Fruit fly (Drosophila melanogaster) whole organism, embryonic: ENCODE measurements around the gene CG46026.

Experiments used
- Blimp-1 ChIP-seq: fragments of 200-800 bp; sonication (Bioruptor generic); optimal IDR thresholded peaks from 3 replicates; lab custom pipeline; 2018; ENCODE audit warnings: missing biosample characterization, missing genetic modification characterization, mild to moderate bottlenecking, moderate library complexity, missing genetic modification reagents
- CG1024 ChIP-seq: fragments of 200-800 bp; sonication (Bioruptor generic); IDR thresholded peaks from 2 replicates; pipeline ENCODE4 v1.3.6; 2022; ENCODE audit warnings: missing biosample characterization, missing genetic modification characterization
- CG11560 ChIP-seq: fragments of 200-800 bp; sonication (Bioruptor generic); IDR thresholded peaks from 3 replicates; pipeline ENCODE4 v1.3.6; 2022; ENCODE audit warnings: missing biosample characterization, missing genetic modification characterization
- CG11723 ChIP-seq: fragments of 200-800 bp; sonication (Bioruptor generic); optimal IDR thresholded peaks from 2 replicates; lab custom pipeline; 2017; ENCODE audit warnings: missing biosample characterization, mild to moderate bottlenecking, missing genetic modification characterization
- CG12104 ChIP-seq: fragments of 200-800 bp; sonication (Bioruptor generic); optimal IDR thresholded peaks from 3 replicates; lab custom pipeline; 2016; ENCODE audit warnings: missing biosample characterization, missing genetic modification characterization
- CG12219 ChIP-seq: fragments of 200-800 bp; sonication (Bioruptor generic); optimal IDR thresholded peaks from 3 replicates; lab custom pipeline; 2018; ENCODE audit warnings: missing biosample characterization, mild to moderate bottlenecking, missing genetic modification characterization
- CG12744 ChIP-seq: fragments of 200-800 bp; sonication (Bioruptor generic); optimal IDR thresholded peaks from 2 replicates; lab custom pipeline; 2016; ENCODE audit warnings: missing biosample characterization, missing genetic modification characterization
- CG14860 ChIP-seq: fragments of 200-800 bp; sonication (Bioruptor generic); IDR thresholded peaks from 3 replicates; pipeline ENCODE4 v1.3.6; 2022; ENCODE audit warnings: missing biosample characterization, missing genetic modification characterization; ENCODE audit not compliant: partially characterized antibody
- CG15514 ChIP-seq: fragments of 200-800 bp; sonication (Bioruptor generic); optimal IDR thresholded peaks from 3 replicates; lab custom pipeline; 2017; ENCODE audit warnings: missing biosample characterization, missing genetic modification characterization, mild to moderate bottlenecking, moderate library complexity, missing genetic modification reagents
- CG17186 ChIP-seq: fragments of 200-800 bp; sonication (Bioruptor generic); optimal IDR thresholded peaks from 3 replicates; lab custom pipeline; 2017; ENCODE audit warnings: missing biosample characterization, missing genetic modification reagents, missing genetic modification characterization
- CG17612 ChIP-seq: fragments of 200-800 bp; sonication (Bioruptor generic); IDR thresholded peaks from 2 replicates; pipeline ENCODE4 v1.3.6; 2022; ENCODE audit warnings: missing biosample characterization, missing genetic modification characterization
- CG18599 ChIP-seq: fragments of 200-800 bp; sonication (Bioruptor generic); optimal IDR thresholded peaks from 3 replicates; lab custom pipeline; 2017; ENCODE audit warnings: missing biosample characterization, missing genetic modification characterization, mild to moderate bottlenecking, moderate library complexity, missing genetic modification reagents
- CG30403 ChIP-seq: fragments of 200-800 bp; sonication (Bioruptor generic); optimal IDR thresholded peaks from 3 replicates; lab custom pipeline; 2016; ENCODE audit warnings: missing biosample characterization, missing genetic modification characterization
- CG4404 ChIP-seq: fragments of 200-800 bp; sonication (Bioruptor generic); IDR thresholded peaks from 2 replicates; pipeline ENCODE4 v1.3.6; 2022; ENCODE audit warnings: missing biosample characterization, missing genetic modification characterization
- CG6854 ChIP-seq: fragments of 200-800 bp; sonication (Bioruptor generic); optimal IDR thresholded peaks from 3 replicates; lab custom pipeline; 2017; ENCODE audit warnings: missing biosample characterization, mild to moderate bottlenecking, missing genetic modification characterization
- CG8944 ChIP-seq: fragments of 200-800 bp; sonication (Bioruptor generic); optimal IDR thresholded peaks from 3 replicates; lab custom pipeline; 2016; ENCODE audit warnings: missing biosample characterization, missing genetic modification characterization
- CG9727 ChIP-seq: fragments of 200-800 bp; sonication (Bioruptor generic); optimal IDR thresholded peaks from 3 replicates; lab custom pipeline; 2017; ENCODE audit warnings: missing biosample characterization, mild to moderate bottlenecking, missing genetic modification characterization
- CTCF ChIP-seq: fragments of 200-800 bp; sonication (Bioruptor generic); optimal IDR thresholded peaks from 2 replicates; lab custom pipeline; 2017; ENCODE audit warnings: missing biosample characterization, mild to moderate bottlenecking, missing genetic modification characterization, moderate library complexity
- Dp ChIP-seq: fragments of 200-800 bp; sonication (Bioruptor generic); optimal IDR thresholded peaks from 2 replicates; lab custom pipeline; 2018; ENCODE audit warnings: missing biosample characterization, mild to moderate bottlenecking, missing genetic modification characterization, moderate library complexity
- Drgx ChIP-seq: fragments of 200-800 bp; sonication (Bioruptor generic); IDR thresholded peaks from 2 replicates; pipeline ENCODE4 v1.3.6; 2022; ENCODE audit warnings: missing biosample characterization, missing genetic modification characterization
- Ets65A ChIP-seq: fragments of 200-800 bp; sonication (Bioruptor generic); peaks from one replicate; lab custom pipeline; 2016; ENCODE audit warnings: missing biosample characterization, missing genetic modification characterization
- Ets97D ChIP-seq: fragments of 200-800 bp; sonication (Bioruptor generic); optimal IDR thresholded peaks from 3 replicates; lab custom pipeline; 2016; ENCODE audit warnings: missing biosample characterization, missing genetic modification characterization
- Fer2 ChIP-seq: fragments of 200-800 bp; sonication (Bioruptor generic); optimal IDR thresholded peaks from 2 replicates; lab custom pipeline; 2018; ENCODE audit warnings: missing biosample characterization, mild to moderate bottlenecking, missing genetic modification characterization, moderate library complexity
- GATAe ChIP-seq: fragments of 200-800 bp; sonication (Bioruptor generic); conservative IDR thresholded peaks from 2 replicates; pipeline ENCODE4 v1.3.6; 2022; ENCODE audit warnings: missing biosample characterization, missing genetic modification characterization
- HHEX ChIP-seq: fragments of 200-800 bp; sonication (Bioruptor generic); optimal IDR thresholded peaks from 3 replicates; lab custom pipeline; 2017; ENCODE audit warnings: missing biosample characterization, mild to moderate bottlenecking, missing genetic modification characterization, missing genetic modification reagents
- Mrtf ChIP-seq: fragments of 200-800 bp; sonication (Bioruptor generic); IDR thresholded peaks from 3 replicates; pipeline ENCODE4 v1.3.6; 2022; ENCODE audit warnings: missing biosample characterization, missing genetic modification characterization
- PHDP ChIP-seq: fragments of 200-800 bp; sonication (Bioruptor generic); optimal IDR thresholded peaks from 3 replicates; lab custom pipeline; 2018; ENCODE audit warnings: missing biosample characterization, mild to moderate bottlenecking, missing genetic modification characterization, moderate library complexity
- Scr ChIP-seq: fragments of 200-800 bp; sonication (Bioruptor generic); IDR thresholded peaks from 2 replicates; pipeline ENCODE4 v1.3.6; 2022; ENCODE audit warnings: missing biosample characterization, missing genetic modification characterization; ENCODE audit not compliant: partially characterized antibody
- Stat92E ChIP-seq, 3 experiments: fragments of >200 bp in 2 of 3; fragments of 200-800 bp in 1 of 3; sonication (Bioruptor generic) in 1 of 3; optimal IDR thresholded peaks; 2 replicates each; lab custom pipeline; 2017 to 2019; ENCODE audit warnings: missing biosample characterization in 3 of 3, missing genetic modification characterization in 3 of 3, mild to moderate bottlenecking in 1 of 3, moderate library complexity in 1 of 3
- Vsx1 ChIP-seq: fragments of 200-800 bp; sonication (Bioruptor generic); optimal IDR thresholded peaks from 2 replicates; lab custom pipeline; 2017; ENCODE audit warnings: missing biosample characterization, mild to moderate bottlenecking, missing genetic modification characterization, missing genetic modification reagents
- ara ChIP-seq: fragments of 200-800 bp; sonication (Bioruptor generic); IDR thresholded peaks from 2 replicates; pipeline ENCODE4 v1.3.6; 2022; ENCODE audit warnings: missing biosample characterization, missing genetic modification characterization
- bcd ChIP-seq: fragments of 200-800 bp; sonication (Bioruptor generic); optimal IDR thresholded peaks from 2 replicates; lab custom pipeline; 2017; ENCODE audit warnings: missing biosample characterization, mild to moderate bottlenecking, missing genetic modification characterization
- cad ChIP-seq: fragments of >200 bp; optimal IDR thresholded peaks from 2 replicates; lab custom pipeline; 2017; ENCODE audit warnings: missing biosample characterization, missing genetic modification characterization
- cas ChIP-seq: fragments of 200-800 bp; sonication (Bioruptor generic); IDR thresholded peaks from 2 replicates; pipeline ENCODE4 v1.3.6; 2022; ENCODE audit warnings: missing biosample characterization, missing genetic modification characterization
- chif ChIP-seq, 2 experiments: fragments of 200-800 bp; sonication (Bioruptor generic); optimal IDR thresholded peaks; 3 replicates each; lab custom pipeline; 2016; ENCODE audit warnings: missing biosample characterization in 2 of 2, missing genetic modification characterization in 2 of 2
- da ChIP-seq: fragments of 200-800 bp; sonication (Bioruptor generic); optimal IDR thresholded peaks from 2 replicates; lab custom pipeline; 2016; ENCODE audit warnings: missing biosample characterization, missing genetic modification characterization
- org-1 ChIP-seq: fragments of 200-800 bp; sonication (Bioruptor generic); optimal IDR thresholded peaks from 2 replicates; lab custom pipeline; 2017; ENCODE audit warnings: missing biosample characterization, missing genetic modification characterization
- prd ChIP-seq, 3 experiments: fragments of >200 bp in 2 of 3; fragments of 200-800 bp in 1 of 3; sonication (Bioruptor generic) in 1 of 3; optimal IDR thresholded peaks in 2 of 3; IDR thresholded peaks in 1 of 3; 2 replicates in 2 of 3; 3 replicates in 1 of 3; pipeline versions ENCODE4 v1.3.6 to Lab custom; 2017 to 2022; ENCODE audit warnings: missing biosample characterization in 1 of 3, missing genetic modification characterization in 1 of 3
- repo ChIP-seq: fragments of 200-800 bp; sonication (Bioruptor generic); optimal IDR thresholded peaks from 2 replicates; lab custom pipeline; 2016; ENCODE audit warnings: missing biosample characterization, missing genetic modification characterization
- rib ChIP-seq: fragments of 200-800 bp; sonication (Bioruptor generic); IDR thresholded peaks from 2 replicates; pipeline ENCODE4 v1.3.6; 2022; ENCODE audit warnings: missing biosample characterization, missing genetic modification characterization
- vnd ChIP-seq: fragments of 200-800 bp; sonication (Bioruptor generic); IDR thresholded peaks from 3 replicates; pipeline ENCODE4 v1.3.6; 2022; ENCODE audit warnings: missing biosample characterization, missing genetic modification characterization; ENCODE audit not compliant: partially characterized antibody

Gene CG46026

dm6 chr3R:6337397-6337796, 30.7 kb downstream of the CG46026 start:
- TF ChIP-seq Vsx1 (GFP tag; lab: Kevin White, UChicago) (no peak), rib (GFP tag; lab: Robert Waterston, UW) (no peak), org-1 (GFP tag; lab: Kevin White, UChicago) (no peak), Ets65A (GFP tag; lab: Kevin White, UChicago) (peak; percentile 74), Blimp-1 (GFP tag; lab: Kevin White, UChicago) (peak; percentile 57)

- TF ChIP-seq CTCF (GFP tag; lab: Kevin White, UChicago): no peak
- TF ChIP-seq CG12219 (GFP tag; lab: Kevin White, UChicago): no peak
- TF ChIP-seq CG9727 (GFP tag; lab: Kevin White, UChicago): no peak
- TF ChIP-seq CG18599: no peak
- no peak for TF ChIP-seq CG12104 (GFP tag; lab: Kevin White, UChicago)
- TF ChIP-seq CG6854 (GFP tag; lab: Kevin White, UChicago): no peak
- TF ChIP-seq cad (GFP tag; lab: Kevin White, UChicago): no peak
- no peak for TF ChIP-seq GATAe
- no peak for TF ChIP-seq CG17186 (GFP tag; lab: Kevin White, UChicago)
- no peak for TF ChIP-seq Drgx (GFP tag; lab: Robert Waterston, UW)
- TF ChIP-seq PHDP (tag; lab: Kevin White, UChicago): no peak
- TF ChIP-seq CG11560: no peak
- 0 out of 2 replicates have a peak, but pooled peaks have one; percentile 18 for TF ChIP-seq ara (GFP tag; lab: Robert Waterston, UW)
- TF ChIP-seq Dp (GFP tag; lab: Kevin White, UChicago): no peak
- TF ChIP-seq prd (optimal IDR thresholded peaks at IDR 0.05; lab: Kevin White, UChicago): no peak
- no peak for TF ChIP-seq prd (GFP tag; IDR thresholded peaks at IDR 0.05; lab: Robert Waterston, UW)
- no peak for TF ChIP-seq CG12744 (GFP tag; lab: Kevin White, UChicago)
- peak; percentile 50 for TF ChIP-seq Blimp-1 (GFP tag; lab: Kevin White, UChicago)
Observed at dm6 chr3R:6339795-6340194, 33.1 kb downstream of the CG46026 start, which contains the start of gene Osi20. Gene Osi20 (plus strand): TSS chr3R:6340095.

- TF ChIP-seq da (GFP tag; lab: Kevin White, UChicago) (no peak), CG15514 (GFP tag; lab: Kevin White, UChicago) (no peak), HHEX (GFP tag; lab: Kevin White, UChicago) (no peak), CG1024 (GFP tag; lab: Robert Waterston, UW) (no peak), CG17612 (no peak), cas (no peak), CG12744 (GFP tag; lab: Kevin White, UChicago) (no peak), CG14860 (GFP tag; lab: Robert Waterston, UW) (no peak), Ets97D (GFP tag; lab: Kevin White, UChicago) (no peak), Fer2 (tag; lab: Kevin White, UChicago) (no peak), CG4404 (GFP tag; lab: Robert Waterston, UW) (no peak), repo (no peak), Scr (no peak), CG8944 (no peak)
Observed at dm6 chr3R:6341668-6342067, 35.0 kb downstream of the CG46026 start, which contains the start of gene CG17917. Gene CG17917 (plus strand): TSS chr3R:6341968.

- TF ChIP-seq bcd: no peak
- no peak for TF ChIP-seq CG11723
- no peak for TF ChIP-seq Stat92E (GFP tag; optimal IDR thresholded peaks at IDR 0.05; lab: Kevin White, UChicago)
- no peak for TF ChIP-seq CG30403 (GFP tag; lab: Kevin White, UChicago)
- TF ChIP-seq Mrtf (GFP tag; lab: Robert Waterston, UW): no peak
- no peak for TF ChIP-seq vnd
- no peak for TF ChIP-seq Scr
- TF ChIP-seq chif (GFP tag; optimal IDR thresholded peaks at IDR 0.05; lab: Kevin White, UChicago): no peak
Observed at dm6 chr3R:6342702-6343101, 36.0 kb downstream of the CG46026 start, which contains the start of gene CG10298. Gene CG10298 (plus strand): TSS chr3R:6343002.
